Worm (Caenorhabditis elegans) whole organism, L2 larva: ENCODE data around the gene T05E12.3.
A peak's percentile ranks its signal among the peaks of the same experiment; 100 is the strongest.

ENCODE experiments used
- C34F6.9 ChIP-seq: fragments of 150-350 bp; optimal IDR thresholded peaks from 2 replicates; lab custom pipeline; 2014; ENCODE audit warnings: missing biosample characterization, missing genetic modification characterization
- F13H6.1 ChIP-seq: sonication (generic microtip); optimal IDR thresholded peaks from 2 replicates; lab custom pipeline; 2016; ENCODE audit warnings: missing genetic modification characterization, missing compliant biosample characterization
- Y55F3AM.14 ChIP-seq: fragments of 200-800 bp; sonication (Bioruptor generic); optimal IDR thresholded peaks from 2 replicates; lab custom pipeline; 2018; ENCODE audit warnings: mild to moderate bottlenecking, missing genetic modification characterization, missing compliant biosample characterization
- ZK546.5 ChIP-seq: sonication (generic microtip); optimal IDR thresholded peaks from 2 replicates; lab custom pipeline; 2017; ENCODE audit warnings: missing biosample characterization, missing genetic modification characterization
- alr-1 ChIP-seq: fragments of 150-350 bp; optimal IDR thresholded peaks from 2 replicates; lab custom pipeline; 2014; ENCODE audit warnings: missing biosample characterization, missing genetic modification characterization
- aly-2 ChIP-seq: fragments of 150-350 bp; optimal IDR thresholded peaks from 2 replicates; lab custom pipeline; 2014; ENCODE audit warnings: missing biosample characterization, missing genetic modification characterization
- blmp-1 ChIP-seq: sonication (generic microtip); optimal IDR thresholded peaks from 2 replicates; lab custom pipeline; 2017; ENCODE audit warnings: missing genetic modification characterization, mild to moderate bottlenecking, missing compliant biosample characterization, antibody characterized with exemption, moderate library complexity; ENCODE audit not compliant: insufficient read depth
- ceh-16 ChIP-seq: fragments of 150-350 bp; optimal IDR thresholded peaks from 2 replicates; lab custom pipeline; 2014; ENCODE audit warnings: missing biosample characterization, missing genetic modification characterization
- ceh-82 ChIP-seq: fragments of 150-350 bp; optimal IDR thresholded peaks from 2 replicates; lab custom pipeline; 2014; ENCODE audit warnings: missing biosample characterization, missing genetic modification characterization
- dmd-4 ChIP-seq: sonication (generic microtip); optimal IDR thresholded peaks from 2 replicates; lab custom pipeline; 2017; ENCODE audit warnings: missing biosample characterization, missing genetic modification characterization
- egl-27 ChIP-seq: sonication (generic microtip); optimal IDR thresholded peaks from 3 replicates; lab custom pipeline; 2017; ENCODE audit warnings: missing biosample characterization, missing genetic modification reagents, missing genetic modification characterization
- elt-1 ChIP-seq: fragments of 150-350 bp; optimal IDR thresholded peaks from 2 replicates; lab custom pipeline; 2014; ENCODE audit warnings: missing biosample characterization, missing genetic modification characterization
- elt-3 ChIP-seq: sonication (generic microtip); optimal IDR thresholded peaks from 2 replicates; lab custom pipeline; 2017; ENCODE audit warnings: missing biosample characterization, missing genetic modification characterization
- fos-1 ChIP-seq: fragments of 150-350 bp; optimal IDR thresholded peaks from 2 replicates; lab custom pipeline; 2014; ENCODE audit warnings: missing biosample characterization, missing genetic modification characterization
- gmeb-1 ChIP-seq: fragments of 150-350 bp; optimal IDR thresholded peaks from 2 replicates; lab custom pipeline; 2014; ENCODE audit warnings: missing biosample characterization, missing genetic modification characterization
- lsy-2 ChIP-seq, 2 experiments: fragments of 150-350 bp in 1 of 2; sonication (generic microtip) in 1 of 2; optimal IDR thresholded peaks; 2 replicates each; lab custom pipeline; 2014 to 2017; ENCODE audit warnings: missing biosample characterization in 2 of 2, missing genetic modification characterization in 2 of 2
- mab-5 ChIP-seq: fragments of 150-350 bp; optimal IDR thresholded peaks from 2 replicates; lab custom pipeline; 2014; ENCODE audit warnings: missing biosample characterization, missing genetic modification characterization
- nhr-10 ChIP-seq: sonication (generic microtip); optimal IDR thresholded peaks from 2 replicates; lab custom pipeline; 2017; ENCODE audit warnings: missing biosample characterization, missing genetic modification characterization
- nhr-11 ChIP-seq: fragments of 150-350 bp; optimal IDR thresholded peaks from 2 replicates; lab custom pipeline; 2014; ENCODE audit warnings: missing biosample characterization, missing genetic modification characterization
- nhr-12 ChIP-seq: fragments of 150-350 bp; optimal IDR thresholded peaks from 2 replicates; lab custom pipeline; 2014; ENCODE audit warnings: missing biosample characterization, missing genetic modification characterization
- nhr-129 ChIP-seq: fragments of 150-350 bp; optimal IDR thresholded peaks from 2 replicates; lab custom pipeline; 2014; ENCODE audit warnings: missing biosample characterization, missing genetic modification characterization
- nhr-21 ChIP-seq: fragments of 150-350 bp; optimal IDR thresholded peaks from 2 replicates; lab custom pipeline; 2014; ENCODE audit warnings: missing biosample characterization, missing genetic modification characterization
- nhr-237 ChIP-seq: fragments of 150-350 bp; optimal IDR thresholded peaks from 2 replicates; lab custom pipeline; 2014; ENCODE audit warnings: missing biosample characterization, missing genetic modification characterization
- nhr-25 ChIP-seq: fragments of 150-350 bp; sonication (generic microtip); optimal IDR thresholded peaks from 3 replicates; lab custom pipeline; 2014; ENCODE audit warnings: missing biosample characterization, missing genetic modification characterization
- nhr-6 ChIP-seq: fragments of 150-350 bp; optimal IDR thresholded peaks from 2 replicates; lab custom pipeline; 2014; ENCODE audit warnings: missing biosample characterization, missing genetic modification characterization
- nhr-77 ChIP-seq: fragments of 150-350 bp; optimal IDR thresholded peaks from 2 replicates; lab custom pipeline; 2014; ENCODE audit warnings: missing biosample characterization, missing genetic modification characterization
- peb-1 ChIP-seq: fragments of 150-350 bp; optimal IDR thresholded peaks from 2 replicates; lab custom pipeline; 2014; ENCODE audit warnings: missing biosample characterization, missing genetic modification characterization
- sem-4 ChIP-seq: fragments of 150-350 bp; optimal IDR thresholded peaks from 2 replicates; lab custom pipeline; 2014; ENCODE audit warnings: missing biosample characterization, missing genetic modification reagents, missing genetic modification characterization
- skn-1 ChIP-seq: sonication (generic microtip); optimal IDR thresholded peaks from 2 replicates; lab custom pipeline; 2017; ENCODE audit warnings: missing biosample characterization, missing genetic modification characterization
- sma-3 ChIP-seq: sonication (generic microtip); optimal IDR thresholded peaks from 2 replicates; lab custom pipeline; 2016; ENCODE audit warnings: missing genetic modification reagents, missing genetic modification characterization, missing compliant biosample characterization
- unc-39 ChIP-seq: fragments of 150-350 bp; optimal IDR thresholded peaks from 2 replicates; lab custom pipeline; 2014; ENCODE audit warnings: missing biosample characterization, missing genetic modification characterization
- unc-55 ChIP-seq: fragments of 150-350 bp; sonication (generic microtip); optimal IDR thresholded peaks from 3 replicates; lab custom pipeline; 2014; ENCODE audit warnings: missing biosample characterization, missing genetic modification reagents, missing genetic modification characterization
- unc-62 ChIP-seq: fragments of 150-350 bp; optimal IDR thresholded peaks from 2 replicates; lab custom pipeline; 2014; ENCODE audit warnings: missing biosample characterization, missing genetic modification reagents, missing genetic modification characterization
- zag-1 ChIP-seq: fragments of 150-350 bp; optimal IDR thresholded peaks from 2 replicates; lab custom pipeline; 2014; ENCODE audit warnings: missing biosample characterization, missing genetic modification characterization
- ztf-11 ChIP-seq: sonication (generic microtip); optimal IDR thresholded peaks from 2 replicates; lab custom pipeline; 2017; ENCODE audit warnings: missing biosample characterization, missing genetic modification characterization
- ztf-4 ChIP-seq: fragments of 150-350 bp; optimal IDR thresholded peaks from 2 replicates; lab custom pipeline; 2014; ENCODE audit warnings: missing biosample characterization, missing genetic modification characterization

T05E12.3 gene

ce11 chrV:17098669-17099068 is 20.9 kb upstream of the T05E12.3 start, which contains the start of the genes ZK218.3 and ZK218.4:
Gene ZK218.3 (minus strand): TSS chrV:17098769.
Gene ZK218.4 (plus strand): TSS chrV:17098854.
- no peak for TF ChIP-seq lsy-2 (tag; optimal IDR thresholded peaks at IDR 0.05; lab: Kevin White, UChicago)
- no peak for TF ChIP-seq nhr-6 (tag; lab: Kevin White, UChicago)
- no peak for TF ChIP-seq sma-3 (GFP tag; lab: Kevin White, UChicago)
- TF ChIP-seq egl-27: no peak
- no peak for TF ChIP-seq ceh-16 (tag; lab: Kevin White, UChicago)
- TF ChIP-seq C34F6.9 (tag; lab: Kevin White, UChicago): no peak
- TF ChIP-seq nhr-12 (tag; lab: Kevin White, UChicago): no peak
- TF ChIP-seq unc-62 (GFP tag; lab: Kevin White, UChicago): no peak
- no peak for TF ChIP-seq gmeb-1 (tag; lab: Kevin White, UChicago)

ce11 chrV:17094568-17094967 is 16.8 kb upstream of the T05E12.3 start:
- TF ChIP-seq skn-1 (no peak), peb-1 (no peak), ceh-16 (tag; lab: Kevin White, UChicago) (no peak), nhr-11 (tag; lab: Kevin White, UChicago) (no peak), blmp-1 (tag; lab: Kevin White, UChicago) (no peak), nhr-12 (tag; lab: Kevin White, UChicago) (no peak), elt-1 (tag; lab: Kevin White, UChicago) (no peak), elt-3 (no peak), unc-62 (GFP tag; lab: Kevin White, UChicago) (no peak), alr-1 (tag; lab: Kevin White, UChicago) (no peak)

ce11 chrV:17092262-17092661 is 14.5 kb upstream of the T05E12.3 start, which contains the start of gene ZK218.1:
Gene ZK218.1 (plus strand): TSS chrV:17092562.
- no peak for TF ChIP-seq peb-1
- TF ChIP-seq gmeb-1 (tag; lab: Kevin White, UChicago): no peak
- no peak for TF ChIP-seq aly-2 (tag; lab: Kevin White, UChicago)
- TF ChIP-seq ceh-82: no peak
- TF ChIP-seq sma-3 (GFP tag; lab: Kevin White, UChicago): no peak
- no peak for TF ChIP-seq ZK546.5 (tag; lab: Kevin White, UChicago)
- no peak for TF ChIP-seq F13H6.1 (tag; lab: Kevin White, UChicago)
- no peak for TF ChIP-seq unc-39 (tag; lab: Kevin White, UChicago)
- no peak for TF ChIP-seq nhr-129
- TF ChIP-seq nhr-25 (tag; lab: Kevin White, UChicago): no peak
- TF ChIP-seq elt-1 (tag; lab: Kevin White, UChicago): no peak
- TF ChIP-seq blmp-1 (tag; lab: Kevin White, UChicago): no peak
- TF ChIP-seq nhr-10 (tag; lab: Kevin White, UChicago): no peak
- no peak for TF ChIP-seq nhr-237 (tag; lab: Kevin White, UChicago)
- TF ChIP-seq ztf-11 (tag; lab: Kevin White, UChicago): no peak
- no peak for TF ChIP-seq nhr-11 (tag; lab: Kevin White, UChicago)

ce11 chrV:17089931-17090429 is 12.2 kb upstream of the T05E12.3 start, which contains the start of gene srh-237:
Gene srh-237 (plus strand): TSS chrV:17090379.
- TF ChIP-seq fos-1 (tag; lab: Kevin White, UChicago): peak; percentile 68
- no peak for TF ChIP-seq nhr-129

- TF ChIP-seq egl-27 (no peak), Y55F3AM.14 (GFP tag; lab: Kevin White, UChicago) (no peak), sem-4 (tag; lab: Kevin White, UChicago) (no peak), nhr-129 (no peak), zag-1 (no peak), F13H6.1 (tag; lab: Kevin White, UChicago) (no peak), mab-5 (tag; lab: Kevin White, UChicago) (no peak), dmd-4 (tag; lab: Kevin White, UChicago) (no peak)
These were observed 11.6 kb upstream of the T05E12.3 start, which contains the start of gene T05E12.6 for ce11 chrV:17089342-17089741. Gene T05E12.6 (minus strand): TSS chrV:17089442.

ce11 chrV:17082718-17083117 is 4.9 kb upstream of the T05E12.3 start, which contains the start of gene T05E12.9:
Gene T05E12.9 (minus strand): TSS chrV:17082818.
- TF ChIP-seq sma-3 (GFP tag; lab: Kevin White, UChicago) (no peak), zag-1 (no peak), ztf-11 (tag; lab: Kevin White, UChicago) (no peak), nhr-77 (tag; lab: Kevin White, UChicago) (no peak), ztf-4 (tag; lab: Kevin White, UChicago) (no peak), mab-5 (tag; lab: Kevin White, UChicago) (no peak), nhr-21 (tag; lab: Kevin White, UChicago) (no peak), unc-55 (no peak), nhr-6 (tag; lab: Kevin White, UChicago) (no peak), lsy-2 (tag; optimal IDR thresholded peaks at IDR 0.05; lab: Kevin White, UChicago) (no peak), elt-3 (no peak), F13H6.1 (tag; lab: Kevin White, UChicago) (no peak)
- TF ChIP-seq, all 48 proteins: peak for 0
